Fruit fly (Drosophila melanogaster): Measurements from ENCODE around the gene Oli.

Gene Oli

DNA sequence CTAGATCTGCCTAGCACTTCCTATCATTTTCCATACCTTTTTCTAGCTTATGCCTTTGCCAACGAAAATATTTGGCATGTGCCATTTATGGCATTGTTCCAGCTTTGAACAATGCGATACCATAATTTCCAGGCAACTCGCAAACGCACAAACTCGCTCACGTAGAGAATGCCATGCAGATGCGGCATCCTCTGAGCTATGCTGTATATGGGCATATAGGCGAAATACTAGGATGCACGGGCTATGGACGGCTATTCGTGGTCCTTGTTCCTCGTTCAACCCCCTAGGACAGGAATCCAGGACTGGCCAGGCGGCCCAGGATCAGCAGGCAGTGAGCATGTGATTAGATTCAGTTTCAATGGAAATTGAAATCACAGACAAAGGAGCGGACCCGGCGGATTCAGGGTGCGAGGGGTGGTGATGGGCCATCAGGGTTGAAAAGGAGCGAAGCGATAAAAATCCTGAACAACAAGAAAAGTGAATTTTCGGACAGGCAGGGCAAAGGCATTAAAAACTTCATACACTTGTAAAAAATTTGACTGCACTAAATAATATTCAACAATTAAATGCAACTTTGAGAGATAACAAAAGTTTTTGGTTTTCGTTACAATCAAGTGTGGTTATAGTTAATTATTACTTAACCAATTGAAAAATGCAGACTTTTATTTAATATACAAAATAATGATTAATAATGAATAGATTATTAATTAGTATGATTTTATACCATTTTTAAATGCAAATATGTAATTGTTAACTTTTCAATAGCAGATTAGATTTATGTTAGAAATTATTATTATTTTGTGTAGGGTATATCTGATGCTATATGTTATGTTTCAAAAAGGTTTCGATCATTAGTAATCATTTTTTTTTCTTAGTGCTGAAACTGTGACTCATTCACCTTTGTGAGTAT is 556 bp upstream of the Oli start (continued):
- TF ChIP-seq CG4360 (GFP tag; IDR thresholded peaks at IDR 0.05) = no peak
- peak in 1 of 2 experiments; percentile 47 for TF ChIP-seq bsh (GFP tag; optimal IDR thresholded peaks at IDR 0.05)
- TF ChIP-seq gsb (GFP tag; IDR thresholded peaks at IDR 0.05) = no peak
- TF ChIP-seq NK7.1 (GFP tag; optimal IDR thresholded peaks at IDR 0.05) = no peak
- peak; percentile 80 for TF ChIP-seq CoRest (tag; optimal IDR thresholded peaks at IDR 0.05)
- TF ChIP-seq Fer3 (tag; optimal IDR thresholded peaks at IDR 0.05) = no peak
- TF ChIP-seq insv (GFP tag; optimal IDR thresholded peaks at IDR 0.05) = no peak
- TF ChIP-seq hkb (optimal IDR thresholded peaks at IDR 0.05) = no peak
- TF ChIP-seq hkb (GFP tag; IDR thresholded peaks at IDR 0.05) = no peak
- TF ChIP-seq ase (GFP tag; IDR thresholded peaks at IDR 0.05) = no peak
- TF ChIP-seq Eip74EF (GFP tag; optimal IDR thresholded peaks at IDR 0.05) = peak in 1 of 2 experiments; percentile 58
- no peak for TF ChIP-seq Mad (GFP tag; optimal IDR thresholded peaks at IDR 0.05)
- no peak for TF ChIP-seq disco-r (GFP tag; optimal IDR thresholded peaks at IDR 0.05)
- TF ChIP-seq CG6813 (GFP tag; optimal IDR thresholded peaks at IDR 0.05) = no peak
- TF ChIP-seq CG31365 (tag; optimal IDR thresholded peaks at IDR 0.05) = no peak
- TF ChIP-seq en (GFP tag; optimal IDR thresholded peaks at IDR 0.05) = no peak
- TF ChIP-seq sna (GFP tag; IDR thresholded peaks at IDR 0.05; ENCODE audit: partially characterized antibody) = no peak
- TF ChIP-seq pb (GFP tag; optimal IDR thresholded peaks at IDR 0.05) = no peak
- TF ChIP-seq Chrac-16 (GFP tag; optimal IDR thresholded peaks at IDR 0.05) = peak; percentile 22
- no peak for TF ChIP-seq tll (GFP tag; optimal IDR thresholded peaks at IDR 0.05)
- TF ChIP-seq CG34422 (GFP tag; IDR thresholded peaks at IDR 0.05) = no peak
- TF ChIP-seq luna (GFP tag; optimal IDR thresholded peaks at IDR 0.05) = no peak
- TF ChIP-seq CG4404 (GFP tag; IDR thresholded peaks at IDR 0.05) = no peak
- no peak for TF ChIP-seq NC2α (GFP tag; optimal IDR thresholded peaks at IDR 0.05)
- TF ChIP-seq CG11247 (GFP tag; IDR thresholded peaks at IDR 0.05) = no peak
- TF ChIP-seq CG17328 (GFP tag; IDR thresholded peaks at IDR 0.05) = no peak
- TF ChIP-seq CG16815 (GFP tag; optimal IDR thresholded peaks at IDR 0.05) = peak; percentile 34
- TF ChIP-seq slp2 (GFP tag; optimal IDR thresholded peaks at IDR 0.05) = no peak
- no peak for TF ChIP-seq Nf-YA (GFP tag; IDR thresholded peaks at IDR 0.05)
- peak; percentile 55 for TF ChIP-seq CG33557 (GFP tag; optimal IDR thresholded peaks at IDR 0.05)
- peak; percentile 13 for TF ChIP-seq CG10209 (GFP tag; optimal IDR thresholded peaks at IDR 0.05)

- TF ChIP-seq CG17361 (GFP tag; IDR thresholded peaks at IDR 0.05) (peak; percentile 61; the same call in 2 of the 3 replicates), gcm (GFP tag; optimal IDR thresholded peaks at IDR 0.05) (peak; percentile 1), chif (GFP tag; optimal IDR thresholded peaks at IDR 0.05) (peak in 1 of 2 experiments; percentile 5), Dip2 (GFP tag; IDR thresholded peaks at IDR 0.05) (no peak), TFAM (GFP tag; optimal IDR thresholded peaks at IDR 0.05) (no peak), CG9932 (GFP tag; IDR thresholded peaks at IDR 0.05) (peak; percentile 28; the same call in 1 of the 2 replicates), CG10959 (GFP tag; IDR thresholded peaks at IDR 0.05) (no peak), unpg (GFP tag; optimal IDR thresholded peaks at IDR 0.05) (peak; percentile 41), CoRest (tag; optimal IDR thresholded peaks at IDR 0.05) (peak; percentile 34), grau (tag; optimal IDR thresholded peaks at IDR 0.05) (peak; percentile 47), CG15514 (GFP tag; optimal IDR thresholded peaks at IDR 0.05) (no peak), ttk (GFP tag; IDR thresholded peaks at IDR 0.05) (peak; percentile 32; the same call in 1 of the 2 replicates), caup (GFP tag; optimal IDR thresholded peaks at IDR 0.05; ENCODE audit: severe bottlenecking) (peak; percentile 7), CG13424 (tag; optimal IDR thresholded peaks at IDR 0.05) (peak; percentile 18), CG30403 (GFP tag; optimal IDR thresholded peaks at IDR 0.05) (peak; percentile 24), ci (GFP tag; IDR thresholded peaks at IDR 0.05) (0 out of 3 replicates have a peak, but pooled peaks have one; percentile 20), slbo (GFP tag; IDR thresholded peaks at IDR 0.05) (0 out of 2 replicates have a peak, but pooled peaks have one; percentile 35), CTCF (GFP tag; optimal IDR thresholded peaks at IDR 0.05) (peak; percentile 97), CG13624 (GFP tag; optimal IDR thresholded peaks at IDR 0.05) (peak; percentile 18), PHDP (tag; optimal IDR thresholded peaks at IDR 0.05) (peak; percentile 29)
Measured at dm6 chr2L:17589853-17590252, 869 bp downstream of the Oli start.

Data from whole organism, embryonic.